Fruit fly (Drosophila melanogaster): ENCODE data around the gene CG4830.

The CG4830 gene

dm6 chr3R:12221366-12221916 lies 11.3 kb upstream of the CG4830 start, which contains the start of gene CG4860 (continued):
- TF ChIP-seq pan (optimal IDR thresholded peaks at IDR 0.05) = no peak
- TF ChIP-seq pan (GFP tag; optimal IDR thresholded peaks at IDR 0.05 in 1 of 2, IDR thresholded peaks at IDR 0.05 in 1 of 2) = peak in 1 of 2 experiments; percentile 92
- peak in 1 of 2 experiments; percentile 11 for TF ChIP-seq insv (GFP tag; optimal IDR thresholded peaks at IDR 0.05)
- peak; percentile 6 for TF ChIP-seq Spps (tag; optimal IDR thresholded peaks at IDR 0.05)
- TF ChIP-seq CG30431 (GFP tag; optimal IDR thresholded peaks at IDR 0.05) = peak; percentile 63
- peak; percentile 80 for TF ChIP-seq CG17385 (GFP tag; optimal IDR thresholded peaks at IDR 0.05)
- TF ChIP-seq C15 (GFP tag; IDR thresholded peaks at IDR 0.05) = 0 out of 3 replicates have a peak, but pooled peaks have one; percentile 5
- peak; percentile 76 for TF ChIP-seq CG2875 (GFP tag; optimal IDR thresholded peaks at IDR 0.05)
- peak; percentile 76 for TF ChIP-seq CG10147 (GFP tag; optimal IDR thresholded peaks at IDR 0.05)
- TF ChIP-seq bcd (GFP tag; optimal IDR thresholded peaks at IDR 0.05) = peak; percentile 91
- no peak for TF ChIP-seq CG7745 (tag; optimal IDR thresholded peaks at IDR 0.05)
- TF ChIP-seq Nf-YB (GFP tag; optimal IDR thresholded peaks at IDR 0.05) = peak; percentile 56
- TF ChIP-seq sd (tag; optimal IDR thresholded peaks at IDR 0.05) = no peak
- TF ChIP-seq phol (tag; optimal IDR thresholded peaks at IDR 0.05) = peak; percentile 83
- peak; percentile 80 for TF ChIP-seq Max (GFP tag; optimal IDR thresholded peaks at IDR 0.05)
- peak; percentile 79 for TF ChIP-seq esg (GFP tag; conservative IDR thresholded peaks at IDR 0.05)
- peak; percentile 82 for TF ChIP-seq Aef1 (GFP tag; IDR thresholded peaks at IDR 0.05)
- peak; percentile 74 to 92 for TF ChIP-seq Hr51 (GFP tag; optimal IDR thresholded peaks at IDR 0.05)
- TF ChIP-seq nerfin-2 (GFP tag; IDR thresholded peaks at IDR 0.05; ENCODE audit: partially characterized antibody) = no peak
- peak; percentile 53 for TF ChIP-seq CG4617 (GFP tag; optimal IDR thresholded peaks at IDR 0.05; ENCODE audit: borderline replicate concordance)
- TF ChIP-seq Hr3 (GFP tag; optimal IDR thresholded peaks at IDR 0.05) = peak; percentile 81
- peak; percentile 89 for TF ChIP-seq CG14441 (GFP tag; IDR thresholded peaks at IDR 0.05)
- peak; percentile 27 for TF ChIP-seq CG3995 (GFP tag; optimal IDR thresholded peaks at IDR 0.05)
- TF ChIP-seq Xrp1 (GFP tag; IDR thresholded peaks at IDR 0.05) = no peak; the same call in 1 of the 2 replicates
- TF ChIP-seq pum (GFP tag; optimal IDR thresholded peaks at IDR 0.05) = peak; percentile 84
- peak; percentile 70 for TF ChIP-seq CG12219 (GFP tag; optimal IDR thresholded peaks at IDR 0.05)
- peak; percentile 73 for TF ChIP-seq CG17612 (GFP tag; IDR thresholded peaks at IDR 0.05)
- TF ChIP-seq CG17359 (tag; optimal IDR thresholded peaks at IDR 0.05) = peak; percentile 83
- TF ChIP-seq CG7987 (GFP tag; optimal IDR thresholded peaks at IDR 0.05) = peak; percentile 62
- TF ChIP-seq CG17912 (GFP tag; optimal IDR thresholded peaks at IDR 0.05) = peak; percentile 43
- TF ChIP-seq CG7786 (GFP tag; optimal IDR thresholded peaks at IDR 0.05) = peak; percentile 86
- TF ChIP-seq H15 (GFP tag; IDR thresholded peaks at IDR 0.05) = peak; percentile 84
- peak; percentile 81 for TF ChIP-seq gsb-n (tag; optimal IDR thresholded peaks at IDR 0.05)
- TF ChIP-seq CG17186 (GFP tag; optimal IDR thresholded peaks at IDR 0.05) = no peak
- peak; percentile 50 for TF ChIP-seq CG1792 (GFP tag; optimal IDR thresholded peaks at IDR 0.05)
- peak; percentile 78; the same call in 2 of the 3 replicates for TF ChIP-seq zfh1 (GFP tag; IDR thresholded peaks at IDR 0.05)
- TF ChIP-seq Ptx1 (GFP tag; IDR thresholded peaks at IDR 0.05) = peak; percentile 91
- TF ChIP-seq CG15011 (GFP tag; optimal IDR thresholded peaks at IDR 0.05) = peak; percentile 63
- peak; percentile 59 for TF ChIP-seq CG6254 (GFP tag; optimal IDR thresholded peaks at IDR 0.05)
- TF ChIP-seq CG13775 (GFP tag; optimal IDR thresholded peaks at IDR 0.05) = peak; percentile 78
- TF ChIP-seq Scr (GFP tag; IDR thresholded peaks at IDR 0.05; ENCODE audit: partially characterized antibody) = no peak
- TF ChIP-seq Taf1 (GFP tag; IDR thresholded peaks at IDR 0.05) = peak; percentile 71; the same call in 1 of the 2 replicates
- peak; percentile 64 for TF ChIP-seq CG32767 (GFP tag; IDR thresholded peaks at IDR 0.05)

Measured in whole organism, embryonic.